Worm (Caenorhabditis elegans) whole organism, early embryonic: ENCODE data around the gene idpc-4.

Experiments
- B0310.2 ChIP-seq: sonication (generic microtip); optimal IDR thresholded peaks from 2 replicates; lab custom pipeline; 2016; ENCODE audit warnings: mild to moderate bottlenecking, missing genetic modification characterization, missing compliant biosample characterization
- F13C5.2 ChIP-seq: sonication (generic microtip); optimal IDR thresholded peaks from 2 replicates; lab custom pipeline; 2017; ENCODE audit warnings: mild to moderate bottlenecking, missing genetic modification characterization, inconsistent platforms, missing compliant biosample characterization
- ama-1 ChIP-seq: fragments of 150-350 bp; optimal IDR thresholded peaks from 2 replicates; lab custom pipeline; 2014
- ceh-13 ChIP-seq: fragments of 200-800 bp; sonication (Bioruptor generic); optimal IDR thresholded peaks from 2 replicates; lab custom pipeline; 2018; ENCODE audit warnings: mild to moderate bottlenecking, missing genetic modification characterization, missing compliant biosample characterization
- ceh-36 ChIP-seq: sonication (generic microtip); optimal IDR thresholded peaks from 2 replicates; lab custom pipeline; 2016; ENCODE audit warnings: missing genetic modification characterization, inconsistent platforms, missing compliant biosample characterization
- ets-7 ChIP-seq: sonication (generic microtip); optimal IDR thresholded peaks from 2 replicates; lab custom pipeline; 2016; ENCODE audit warnings: missing genotype, missing genetic modification characterization, missing compliant biosample characterization
- hmg-4 ChIP-seq: fragments of 200-800 bp; sonication (Bioruptor generic); optimal IDR thresholded peaks from 2 replicates; lab custom pipeline; 2018; ENCODE audit warnings: mild to moderate bottlenecking, missing genetic modification characterization, missing compliant biosample characterization
- hnd-1 ChIP-seq: sonication (generic microtip); optimal IDR thresholded peaks from 2 replicates; lab custom pipeline; 2016; ENCODE audit warnings: missing genetic modification characterization, missing compliant biosample characterization
- sea-1 ChIP-seq: fragments of 200-800 bp; sonication (Bioruptor generic); conservative IDR thresholded peaks from 2 replicates; pipeline ENCODE4 v1.3.6; 2022; ENCODE audit warnings: missing genetic modification characterization, missing compliant biosample characterization
- tbx-11 ChIP-seq: fragments of 200-800 bp; sonication (Bioruptor generic); IDR thresholded peaks from 2 replicates; pipeline ENCODE4 v1.3.6; 2022; ENCODE audit warnings: missing genetic modification characterization, missing compliant biosample characterization

DNA sequence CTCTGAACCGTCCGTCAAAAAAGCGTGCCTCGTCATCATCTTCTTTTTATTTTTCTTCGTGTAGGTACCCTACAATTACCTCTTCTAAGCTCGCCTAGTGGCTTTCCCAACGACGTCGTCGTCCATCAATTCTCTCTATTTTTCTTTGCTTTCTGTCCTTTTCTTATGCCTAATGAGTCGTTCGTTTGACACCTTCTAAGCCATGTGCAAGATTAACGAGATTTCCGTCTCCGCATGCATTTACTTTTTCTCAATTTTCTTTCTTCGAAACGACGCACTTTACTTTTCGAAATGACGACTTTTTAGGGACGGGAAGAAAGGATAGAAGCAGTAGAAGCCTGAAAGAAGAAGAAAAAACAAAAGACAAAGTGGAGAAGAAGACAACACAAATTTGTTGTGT, 41.2 kb downstream of the idpc-4 start, which contains the start of gene ZK287.1:
- TF ChIP-seq ama-1 (lab: Kevin White, UChicago), result no peak
- no peak for TF ChIP-seq ceh-13 (GFP tag; lab: Kevin White, UChicago)
- no peak for TF ChIP-seq B0310.2 (tag; lab: Kevin White, UChicago)
- no peak for TF ChIP-seq ceh-36 (tag; lab: Kevin White, UChicago)
- no peak for TF ChIP-seq hmg-4 (GFP tag; lab: Kevin White, UChicago)
- no peak for TF ChIP-seq tbx-11 (GFP tag; lab: Robert Waterston, UW)
- no peak for TF ChIP-seq F13C5.2 (tag; lab: Kevin White, UChicago)
- no peak for TF ChIP-seq sea-1 (GFP tag; lab: Robert Waterston, UW)
- no peak for TF ChIP-seq hnd-1
- no peak for TF ChIP-seq ets-7 (tag; lab: Kevin White, UChicago)
